Fruit fly (Drosophila melanogaster): ENCODE data around the gene CG31689.

CG31689 gene

DNA sequence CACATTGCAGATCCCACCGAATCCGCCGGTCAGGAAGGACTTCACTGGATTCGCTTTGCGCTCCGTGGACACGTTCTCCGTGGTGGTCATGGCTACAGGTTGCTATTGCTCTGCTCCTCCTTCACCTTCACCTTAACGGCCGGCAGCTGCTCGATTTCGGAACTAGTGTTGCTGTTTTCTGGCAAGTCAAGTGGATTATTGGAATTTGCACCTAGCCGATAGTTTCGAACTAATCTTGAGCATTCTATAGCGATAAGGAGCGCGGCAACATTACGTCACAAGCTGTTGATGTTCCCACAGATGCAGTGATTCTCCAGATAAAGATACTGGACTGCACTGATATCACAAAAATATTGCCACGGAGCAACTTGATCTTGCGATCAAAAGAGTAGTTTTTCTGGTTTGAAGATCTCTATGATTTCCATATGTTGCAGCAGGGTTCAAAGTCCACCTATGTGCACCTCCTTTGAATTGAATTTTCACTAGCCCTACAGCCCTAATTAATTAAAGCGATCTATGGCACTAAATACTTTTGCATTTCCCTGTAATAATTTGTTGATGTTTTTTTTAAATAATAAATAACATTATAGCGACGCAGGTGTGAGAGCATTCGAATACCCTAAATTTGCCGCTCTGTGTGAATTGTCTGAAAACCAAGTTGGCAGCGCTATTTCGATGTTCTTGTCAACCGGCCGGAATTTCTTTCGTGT is 44.2 kb downstream of the CG31689 start, which contains the start of the genes colt and HINT1 (continued):
- TF ChIP-seq bsh (GFP tag; optimal IDR thresholded peaks at IDR 0.05) (peak in 1 of 2 experiments; percentile 92), Dref (GFP tag; IDR thresholded peaks at IDR 0.05) (peak; percentile 39), Hr39 (optimal IDR thresholded peaks at IDR 0.05) (no peak), ase (GFP tag; IDR thresholded peaks at IDR 0.05) (no peak), ab (GFP tag; optimal IDR thresholded peaks at IDR 0.05) (no peak), CG34422 (GFP tag; IDR thresholded peaks at IDR 0.05) (peak; percentile 86), CG6689 (GFP tag; IDR thresholded peaks at IDR 0.05) (peak; percentile 18; the same call in 1 of the 2 replicates), her (GFP tag; optimal IDR thresholded peaks at IDR 0.05) (peak; percentile 99), CG17829 (tag; optimal IDR thresholded peaks at IDR 0.05) (peak; percentile 52), MBD-R2 (GFP tag; IDR thresholded peaks at IDR 0.05) (peak; percentile 96), CG13296 (GFP tag; optimal IDR thresholded peaks at IDR 0.05) (peak; percentile 47), sens-2 (GFP tag; IDR thresholded peaks at IDR 0.05) (no peak), jigr1 (GFP tag; IDR thresholded peaks at IDR 0.05) (peak; percentile 80; the same call in 1 of the 3 replicates), nerfin-1 (tag; optimal IDR thresholded peaks at IDR 0.05) (peak; percentile 56), sug (tag; optimal IDR thresholded peaks at IDR 0.05) (peak; percentile 41), nau (GFP tag; optimal IDR thresholded peaks at IDR 0.05) (no peak), scrt (GFP tag; optimal IDR thresholded peaks at IDR 0.05) (peak; percentile 19), CG8924 (tag; optimal IDR thresholded peaks at IDR 0.05) (peak; percentile 75), bbx (GFP tag; IDR thresholded peaks at IDR 0.05; ENCODE audit: partially characterized antibody) (peak; percentile 9; the same call in 1 of the 2 replicates), CG4328 (GFP tag; optimal IDR thresholded peaks at IDR 0.05) (no peak), Doc2 (GFP tag; IDR thresholded peaks at IDR 0.05) (no peak), D19B (GFP tag; optimal IDR thresholded peaks at IDR 0.05) (no peak), CG7839 (tag; optimal IDR thresholded peaks at IDR 0.05) (peak; percentile 40), amos (GFP tag; IDR thresholded peaks at IDR 0.05; ENCODE audit: partially characterized antibody) (peak; percentile 53), H15 (GFP tag; IDR thresholded peaks at IDR 0.05) (no peak), Pdp1 (GFP tag; optimal IDR thresholded peaks at IDR 0.05) (peak in 1 of 2 experiments; percentile 95), CG33213 (GFP tag; optimal IDR thresholded peaks at IDR 0.05) (peak; percentile 53), NC2α (GFP tag; optimal IDR thresholded peaks at IDR 0.05) (no peak), CHES-1-like (GFP tag; optimal IDR thresholded peaks at IDR 0.05) (peak; percentile 4), CG9437 (GFP tag; optimal IDR thresholded peaks at IDR 0.05) (peak; percentile 31), Ravus (GFP tag; IDR thresholded peaks at IDR 0.05) (no peak), sqz (GFP tag; optimal IDR thresholded peaks at IDR 0.05) (peak; percentile 33), CG34224 (GFP tag; IDR thresholded peaks at IDR 0.05; ENCODE audit: partially characterized antibody) (no peak; the same call in 2 of the 3 replicates), CG6791 (GFP tag; IDR thresholded peaks at IDR 0.05; ENCODE audit: partially characterized antibody) (peak; percentile 44; the same call in 1 of the 3 replicates), Opbp (GFP tag; IDR thresholded peaks at IDR 0.05; ENCODE audit: partially characterized antibody) (peak; percentile 47; the same call in 1 of the 3 replicates), CG15479 (GFP tag; optimal IDR thresholded peaks at IDR 0.05) (peak; percentile 20), CG18262 (tag; optimal IDR thresholded peaks at IDR 0.05) (peak; percentile 1), NFAT (GFP tag; IDR thresholded peaks at IDR 0.05) (peak; percentile 51; the same call in 1 of the 2 replicates), Hr78 (GFP tag; optimal IDR thresholded peaks at IDR 0.05) (peak in 1 of 2 experiments; percentile 9), unc-4 (GFP tag; IDR thresholded peaks at IDR 0.05; ENCODE audit: partially characterized antibody) (peak; percentile 44), gfzf (GFP tag; optimal IDR thresholded peaks at IDR 0.05) (peak; percentile 91), wek (GFP tag; optimal IDR thresholded peaks at IDR 0.05) (peak; percentile 82), CTCF (GFP tag; optimal IDR thresholded peaks at IDR 0.05) (peak; percentile 54), nerfin-2 (GFP tag; IDR thresholded peaks at IDR 0.05; ENCODE audit: partially characterized antibody) (no peak), CG10431 (GFP tag; optimal IDR thresholded peaks at IDR 0.05) (peak; percentile 22), Dad (GFP tag; optimal IDR thresholded peaks at IDR 0.05) (no peak), YL-1 (GFP tag; optimal IDR thresholded peaks at IDR 0.05) (peak; percentile 94), Dll (GFP tag; IDR thresholded peaks at IDR 0.05; ENCODE audit: partially characterized antibody) (peak; percentile 37; the same call in 1 of the 4 replicates), yki (optimal IDR thresholded peaks at IDR 0.05) (no peak)

All from whole organism, embryonic.